Fruit fly (Drosophila melanogaster) whole organism, embryonic: ENCODE measurements around the gene CG46396.

Experiments used
- Adf1 ChIP-seq: fragments of 200-800 bp; sonication (Bioruptor generic); IDR thresholded peaks from 2 replicates; pipeline ENCODE4 v1.3.6; 2022; ENCODE audit warnings: missing biosample characterization, missing genetic modification characterization
- Atf-2 ChIP-seq: fragments of 200-800 bp; sonication (Bioruptor generic); optimal IDR thresholded peaks from 2 replicates; lab custom pipeline; 2016; ENCODE audit warnings: missing biosample characterization, missing genetic modification characterization
- CG12219 ChIP-seq: fragments of 200-800 bp; sonication (Bioruptor generic); optimal IDR thresholded peaks from 3 replicates; lab custom pipeline; 2018; ENCODE audit warnings: missing biosample characterization, mild to moderate bottlenecking, missing genetic modification characterization
- CG1233 ChIP-seq: fragments of 200-800 bp; sonication (Bioruptor generic); optimal IDR thresholded peaks from 4 replicates; lab custom pipeline; 2018; ENCODE audit warnings: missing biosample characterization, mild to moderate bottlenecking, missing genetic modification characterization
- CG13123 ChIP-seq: fragments of 200-800 bp; sonication (Bioruptor generic); optimal IDR thresholded peaks from 2 replicates; lab custom pipeline; 2016; ENCODE audit warnings: missing biosample characterization, missing genetic modification characterization
- CG13287 ChIP-seq: fragments of 200-800 bp; sonication (Bioruptor generic); IDR thresholded peaks from 2 replicates; pipeline ENCODE4 v1.3.6; 2022; ENCODE audit warnings: missing biosample characterization, missing genetic modification characterization; ENCODE audit not compliant: partially characterized antibody
- CG16779 ChIP-seq: fragments of 200-800 bp; sonication (Bioruptor generic); IDR thresholded peaks from 2 replicates; pipeline ENCODE4 v1.3.6; 2022; ENCODE audit warnings: missing biosample characterization, missing genetic modification characterization
- CG17612 ChIP-seq: fragments of 200-800 bp; sonication (Bioruptor generic); IDR thresholded peaks from 2 replicates; pipeline ENCODE4 v1.3.6; 2022; ENCODE audit warnings: missing biosample characterization, missing genetic modification characterization
- CG6254 ChIP-seq: fragments of 200-800 bp; sonication (Bioruptor generic); optimal IDR thresholded peaks from 3 replicates; lab custom pipeline; 2017; ENCODE audit warnings: mild to moderate bottlenecking, missing biosample characterization, missing genetic modification reagents, missing genetic modification characterization
- CG6272 ChIP-seq: fragments of 200-800 bp; sonication (Bioruptor generic); IDR thresholded peaks from 2 replicates; pipeline ENCODE4 v1.3.6; 2022; ENCODE audit warnings: missing biosample characterization, missing genetic modification characterization
- CG6689 ChIP-seq: fragments of 200-800 bp; sonication (Bioruptor generic); IDR thresholded peaks from 2 replicates; pipeline ENCODE4 v1.3.6; 2022; ENCODE audit warnings: missing biosample characterization, missing genetic modification characterization
- CG6813 ChIP-seq: fragments of 200-800 bp; sonication (Bioruptor generic); optimal IDR thresholded peaks from 2 replicates; lab custom pipeline; 2017; ENCODE audit warnings: missing biosample characterization, missing genetic modification characterization, mild to moderate bottlenecking, moderate library complexity, missing genetic modification reagents
- CG6854 ChIP-seq: fragments of 200-800 bp; sonication (Bioruptor generic); optimal IDR thresholded peaks from 3 replicates; lab custom pipeline; 2017; ENCODE audit warnings: missing biosample characterization, mild to moderate bottlenecking, missing genetic modification characterization
- CG7987 ChIP-seq: fragments of 200-800 bp; sonication (Bioruptor generic); optimal IDR thresholded peaks from 2 replicates; lab custom pipeline; 2018; ENCODE audit warnings: missing biosample characterization, mild to moderate bottlenecking, missing genetic modification characterization, moderate library complexity
- CG8089 ChIP-seq: fragments of 200-800 bp; sonication (Bioruptor generic); optimal IDR thresholded peaks from 3 replicates; lab custom pipeline; 2016; ENCODE audit warnings: missing biosample characterization, missing genetic modification characterization
- CG8281 ChIP-seq: fragments of 200-800 bp; sonication (Bioruptor generic); optimal IDR thresholded peaks from 2 replicates; lab custom pipeline; 2018; ENCODE audit warnings: missing biosample characterization, mild to moderate bottlenecking, missing genetic modification characterization, moderate library complexity
- CG9609 ChIP-seq: fragments of 200-800 bp; sonication (Bioruptor generic); optimal IDR thresholded peaks from 3 replicates; lab custom pipeline; 2016; ENCODE audit warnings: missing biosample characterization, missing genetic modification characterization
- Chrac-16 ChIP-seq: fragments of 200-800 bp; sonication (Bioruptor generic); optimal IDR thresholded peaks from 3 replicates; lab custom pipeline; 2016; ENCODE audit warnings: missing biosample characterization, missing genetic modification characterization
- CoRest ChIP-seq: fragments of 200-800 bp; sonication (Bioruptor generic); optimal IDR thresholded peaks from 3 replicates; lab custom pipeline; 2018; ENCODE audit warnings: missing biosample characterization, mild to moderate bottlenecking, missing genetic modification characterization, moderate library complexity
- Dip3 ChIP-seq: fragments of 200-800 bp; sonication (Bioruptor generic); optimal IDR thresholded peaks from 3 replicates; lab custom pipeline; 2016; ENCODE audit warnings: missing biosample characterization, missing genetic modification characterization
- Eip74EF ChIP-seq, 2 experiments: fragments of 200-800 bp in 1 of 2; fragments of >200 bp in 1 of 2; sonication (Bioruptor generic) in 1 of 2; optimal IDR thresholded peaks; 2 replicates each; lab custom pipeline; 2017 to 2019; ENCODE audit warnings: missing biosample characterization in 2 of 2, missing genetic modification characterization in 2 of 2, mild to moderate bottlenecking in 1 of 2, moderate library complexity in 1 of 2
- GATAe ChIP-seq: fragments of 200-800 bp; sonication (Bioruptor generic); conservative IDR thresholded peaks from 2 replicates; pipeline ENCODE4 v1.3.6; 2022; ENCODE audit warnings: missing biosample characterization, missing genetic modification characterization
- MESR4 ChIP-seq: fragments of 200-800 bp; sonication (Bioruptor generic); optimal IDR thresholded peaks from 2 replicates; lab custom pipeline; 2018; ENCODE audit warnings: missing biosample characterization, mild to moderate bottlenecking, missing genetic modification characterization, moderate library complexity
- Opbp ChIP-seq: fragments of 200-800 bp; sonication (Bioruptor generic); IDR thresholded peaks from 3 replicates; pipeline ENCODE4 v1.3.6; 2022; ENCODE audit warnings: missing biosample characterization, missing genetic modification characterization; ENCODE audit not compliant: partially characterized antibody
- Pdp1 ChIP-seq, 2 experiments: fragments of 200-800 bp; sonication (Bioruptor generic); optimal IDR thresholded peaks; 3 replicates each; lab custom pipeline; 2016; ENCODE audit warnings: missing biosample characterization in 2 of 2, missing genetic modification characterization in 2 of 2, mild to moderate bottlenecking in 1 of 2, moderate library complexity in 1 of 2
- Sox100B ChIP-seq: fragments of 200-800 bp; sonication (Bioruptor generic); optimal IDR thresholded peaks from 3 replicates; lab custom pipeline; 2018; ENCODE audit warnings: missing biosample characterization, mild to moderate bottlenecking, missing genetic modification characterization
- Taf1 ChIP-seq: fragments of 200-800 bp; sonication (Bioruptor generic); IDR thresholded peaks from 2 replicates; pipeline ENCODE4 v1.3.6; 2022; ENCODE audit warnings: missing biosample characterization, missing genetic modification characterization
- btn ChIP-seq: fragments of 200-800 bp; sonication (Bioruptor generic); optimal IDR thresholded peaks from 2 replicates; lab custom pipeline; 2016; ENCODE audit warnings: missing biosample characterization, missing genetic modification characterization
- cg ChIP-seq: fragments of 200-800 bp; sonication (Bioruptor generic); optimal IDR thresholded peaks from 3 replicates; lab custom pipeline; 2019; ENCODE audit warnings: missing biosample characterization, mild to moderate bottlenecking, missing genetic modification characterization, moderate library complexity
- dpn ChIP-seq, 2 experiments: fragments of 200-800 bp; sonication (Bioruptor generic); optimal IDR thresholded peaks; 3 replicates each; lab custom pipeline; 2016; ENCODE audit warnings: missing biosample characterization in 2 of 2, missing genetic modification characterization in 2 of 2
- ems ChIP-seq: fragments of 200-800 bp; sonication (Bioruptor generic); optimal IDR thresholded peaks from 3 replicates; lab custom pipeline; 2016; ENCODE audit warnings: missing biosample characterization, missing genetic modification characterization
- esg ChIP-seq: fragments of 200-800 bp; sonication (Bioruptor generic); conservative IDR thresholded peaks from 2 replicates; pipeline ENCODE4 v1.3.6; 2022; ENCODE audit warnings: missing biosample characterization, missing genetic modification characterization
- eve ChIP-seq, 2 experiments: fragments of >200 bp; optimal IDR thresholded peaks; 2 replicates each; lab custom pipeline; 2017; ENCODE audit warnings: missing biosample characterization in 2 of 2, missing genetic modification characterization in 2 of 2
- eyg ChIP-seq: fragments of 200-800 bp; sonication (Bioruptor generic); optimal IDR thresholded peaks from 3 replicates; lab custom pipeline; 2016; ENCODE audit warnings: missing biosample characterization, missing genetic modification characterization
- fd3F ChIP-seq: fragments of 200-800 bp; sonication (Bioruptor generic); optimal IDR thresholded peaks from 2 replicates; lab custom pipeline; 2018; ENCODE audit warnings: missing biosample characterization, mild to moderate bottlenecking, missing genetic modification characterization, moderate library complexity
- fu2 ChIP-seq: fragments of 200-800 bp; sonication (Bioruptor generic); optimal IDR thresholded peaks from 2 replicates; lab custom pipeline; 2016; ENCODE audit warnings: missing biosample characterization, missing genetic modification characterization
- gsb-n ChIP-seq: fragments of 200-800 bp; sonication (Bioruptor generic); optimal IDR thresholded peaks from 3 replicates; lab custom pipeline; 2018; ENCODE audit warnings: missing biosample characterization, mild to moderate bottlenecking, missing genetic modification characterization
- lab ChIP-seq: fragments of 200-800 bp; sonication (Bioruptor generic); optimal IDR thresholded peaks from 3 replicates; lab custom pipeline; 2017; ENCODE audit warnings: missing biosample characterization, missing genetic modification characterization, mild to moderate bottlenecking, moderate library complexity, missing genetic modification reagents
- lilli ChIP-seq: fragments of 200-800 bp; sonication (Bioruptor generic); optimal IDR thresholded peaks from 3 replicates; lab custom pipeline; 2016; ENCODE audit warnings: missing biosample characterization, missing genetic modification characterization
- lola ChIP-seq, 3 experiments: fragments of >200 bp in 2 of 3; fragments of 200-800 bp in 1 of 3; sonication (Bioruptor generic) in 1 of 3; optimal IDR thresholded peaks; 2 replicates each; lab custom pipeline; 2017 to 2019; ENCODE audit warnings: missing biosample characterization in 3 of 3, missing genetic modification characterization in 3 of 3, mild to moderate bottlenecking in 1 of 3, moderate library complexity in 1 of 3
- otp ChIP-seq: fragments of 200-800 bp; sonication (Bioruptor generic); IDR thresholded peaks from 3 replicates; pipeline ENCODE4, ENCODE4 v1.3.6; 2022; ENCODE audit warnings: missing biosample characterization, missing genetic modification characterization
- pfk ChIP-seq: fragments of 200-800 bp; sonication (Bioruptor generic); optimal IDR thresholded peaks from 2 replicates; lab custom pipeline; 2018; ENCODE audit warnings: missing biosample characterization, mild to moderate bottlenecking, missing genetic modification characterization, moderate library complexity
- prd ChIP-seq, 3 experiments: fragments of >200 bp in 2 of 3; fragments of 200-800 bp in 1 of 3; sonication (Bioruptor generic) in 1 of 3; optimal IDR thresholded peaks in 2 of 3; IDR thresholded peaks in 1 of 3; 2 replicates in 2 of 3; 3 replicates in 1 of 3; pipeline versions ENCODE4 v1.3.6 to Lab custom; 2017 to 2022; ENCODE audit warnings: missing biosample characterization in 1 of 3, missing genetic modification characterization in 1 of 3
- seq ChIP-seq: fragments of 200-800 bp; sonication (Bioruptor generic); IDR thresholded peaks from 2 replicates; pipeline ENCODE4 v1.3.6; 2022; ENCODE audit warnings: missing biosample characterization, missing genetic modification characterization
- shn ChIP-seq: fragments of 200-800 bp; sonication (Bioruptor generic); optimal IDR thresholded peaks from 3 replicates; lab custom pipeline; 2016; ENCODE audit warnings: missing biosample characterization, missing genetic modification characterization
- sob ChIP-seq: fragments of 200-800 bp; sonication (Bioruptor generic); IDR thresholded peaks from 2 replicates; pipeline ENCODE4 v1.3.6; 2022; ENCODE audit warnings: missing biosample characterization, missing genetic modification characterization
- zen2 ChIP-seq: fragments of 200-800 bp; sonication (Bioruptor generic); IDR thresholded peaks from 3 replicates; pipeline ENCODE4 v1.3.6; 2022; ENCODE audit warnings: missing biosample characterization, missing genetic modification characterization; ENCODE audit not compliant: partially characterized antibody
- zfh2 ChIP-seq: fragments of 200-800 bp; sonication (Bioruptor generic); optimal IDR thresholded peaks from 2 replicates; lab custom pipeline; 2016; ENCODE audit warnings: missing biosample characterization, missing genetic modification characterization

Gene CG46396

dm6 chr3R:6352893-6353623 is 49.2 kb downstream of the CG46396 start:
- TF ChIP-seq zfh2 (no peak), CG16779 (GFP tag; lab: Robert Waterston, UW) (no peak), Eip74EF (GFP tag; optimal IDR thresholded peaks at IDR 0.05; lab: Kevin White, UChicago) (no peak), CG6272 (GFP tag; lab: Robert Waterston, UW) (no peak), Chrac-16 (GFP tag; lab: Kevin White, UChicago) (no peak), CG7987 (no peak), CG17612 (no peak), Sox100B (GFP tag; lab: Kevin White, UChicago) (peak; percentile 58), gsb-n (tag; lab: Kevin White, UChicago) (peak; percentile 28), fd3F (GFP tag; lab: Kevin White, UChicago) (no peak), CG6854 (GFP tag; lab: Kevin White, UChicago) (no peak), CG1233 (peak; percentile 29), sob (GFP tag; lab: Robert Waterston, UW) (no peak), dpn (GFP tag; optimal IDR thresholded peaks at IDR 0.05; lab: Kevin White, UChicago) (peak in 1 of 2 experiments; percentile 37), CoRest (tag; lab: Kevin White, UChicago) (peak; percentile 44), esg (no peak), Atf-2 (GFP tag; lab: Kevin White, UChicago) (no peak), Taf1 (GFP tag; lab: Robert Waterston, UW) (no peak), CG8281 (tag; lab: Kevin White, UChicago) (peak; percentile 25), Dip3 (no peak), fu2 (GFP tag; lab: Kevin White, UChicago) (no peak), CG6254 (GFP tag; lab: Kevin White, UChicago) (no peak), CG8089 (GFP tag; lab: Kevin White, UChicago) (no peak), Opbp (GFP tag; lab: Robert Waterston, UW) (no peak), eve (GFP tag; optimal IDR thresholded peaks at IDR 0.05; lab: Kevin White, UChicago) (no peak), cg (no peak), lola (GFP tag; optimal IDR thresholded peaks at IDR 0.05; lab: Kevin White, UChicago) (peak in 1 of 3 experiments; percentile 40), otp (GFP tag; lab: Robert Waterston, UW) (0 out of 3 replicates have a peak, but pooled peaks have one; percentile 9), CG12219 (no peak), Adf1 (peak; percentile 83), zen2 (no peak), ems (no peak), CG6689 (GFP tag; lab: Robert Waterston, UW) (peak; percentile 39; the same call in 1 of the 2 replicates), CG9609 (GFP tag; lab: Kevin White, UChicago) (no peak), lab (no peak), GATAe (GFP tag; lab: Robert Waterston, UW) (no peak), MESR4 (no peak), shn (no peak), prd (optimal IDR thresholded peaks at IDR 0.05; lab: Kevin White, UChicago) (no peak), prd (GFP tag; IDR thresholded peaks at IDR 0.05; lab: Robert Waterston, UW) (no peak; the same call in 2 of the 3 replicates), CG13123 (GFP tag; lab: Kevin White, UChicago) (no peak), btn (GFP tag; lab: Kevin White, UChicago) (no peak), lilli (no peak), CG13287 (GFP tag; lab: Robert Waterston, UW) (no peak), eyg (GFP tag; lab: Kevin White, UChicago) (no peak), seq (GFP tag; lab: Robert Waterston, UW) (no peak), CG6813 (GFP tag; lab: Kevin White, UChicago) (no peak), pfk (GFP tag; lab: Kevin White, UChicago) (no peak), Pdp1 (GFP tag; optimal IDR thresholded peaks at IDR 0.05; lab: Kevin White, UChicago) (no peak)
